Worm (Caenorhabditis elegans): ENCODE results near the gene dro-1.

DNA sequence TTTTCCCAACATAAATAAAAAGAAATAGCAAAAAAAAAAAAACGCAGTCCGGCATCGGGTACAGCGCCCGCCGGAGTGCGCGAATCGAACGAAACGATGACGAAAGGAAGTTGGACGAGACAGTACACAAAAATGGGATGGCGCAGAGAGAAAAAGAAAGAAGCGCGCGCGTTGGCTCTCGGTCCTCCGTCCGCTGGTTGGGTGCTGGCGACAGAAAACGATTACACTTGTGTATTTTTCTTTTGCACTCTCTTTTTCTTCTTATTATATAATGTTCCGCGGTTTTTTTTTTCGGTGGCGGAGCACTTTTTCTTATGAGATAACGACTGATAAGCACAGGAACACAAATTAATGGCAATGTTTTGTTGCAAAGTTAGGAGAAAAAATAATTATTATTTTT, 34.8 kb downstream of the dro-1 start:
- TF ChIP-seq flt-1 (GFP tag; IDR thresholded peaks at IDR 0.05), result no peak
- no peak for TF ChIP-seq ama-1 (optimal IDR thresholded peaks at IDR 0.05)
- TF ChIP-seq hmbx-1 (tag; optimal IDR thresholded peaks at IDR 0.05), result no peak
- no peak for TF ChIP-seq B0310.2 (tag; optimal IDR thresholded peaks at IDR 0.05)
- no peak for TF ChIP-seq ceh-36 (tag; optimal IDR thresholded peaks at IDR 0.05)
- TF ChIP-seq sea-1 (GFP tag; conservative IDR thresholded peaks at IDR 0.05), result no peak
- no peak for TF ChIP-seq hnd-1 (tag; optimal IDR thresholded peaks at IDR 0.05)
- no peak for TF ChIP-seq tra-4 (tag; optimal IDR thresholded peaks at IDR 0.05)
- no peak for TF ChIP-seq pes-1 (GFP tag; IDR thresholded peaks at IDR 0.05)
- TF ChIP-seq tbx-37 (GFP tag; conservative IDR thresholded peaks at IDR 0.05), result no peak
- TF ChIP-seq hmg-4 (GFP tag; optimal IDR thresholded peaks at IDR 0.05), result no peak

Data from whole organism, early embryonic.